Fruit fly (Drosophila melanogaster): ENCODE measurements around the gene pHCl-2.

pHCl-2 gene

dm6 chr3R:31285791-31286190 is 19.4 kb downstream of the pHCl-2 start:
- TF ChIP-seq insv (optimal IDR thresholded peaks at IDR 0.05) = no peak
- no peak for TF ChIP-seq Myc (optimal IDR thresholded peaks at IDR 0.05)
- no peak for TF ChIP-seq ttk (optimal IDR thresholded peaks at IDR 0.05)
- no peak for TF ChIP-seq Sin3A (optimal IDR thresholded peaks at IDR 0.05)
- TF ChIP-seq h (optimal IDR thresholded peaks at IDR 0.05) = no peak
- no peak for TF ChIP-seq psq (optimal IDR thresholded peaks at IDR 0.05)

DNA sequence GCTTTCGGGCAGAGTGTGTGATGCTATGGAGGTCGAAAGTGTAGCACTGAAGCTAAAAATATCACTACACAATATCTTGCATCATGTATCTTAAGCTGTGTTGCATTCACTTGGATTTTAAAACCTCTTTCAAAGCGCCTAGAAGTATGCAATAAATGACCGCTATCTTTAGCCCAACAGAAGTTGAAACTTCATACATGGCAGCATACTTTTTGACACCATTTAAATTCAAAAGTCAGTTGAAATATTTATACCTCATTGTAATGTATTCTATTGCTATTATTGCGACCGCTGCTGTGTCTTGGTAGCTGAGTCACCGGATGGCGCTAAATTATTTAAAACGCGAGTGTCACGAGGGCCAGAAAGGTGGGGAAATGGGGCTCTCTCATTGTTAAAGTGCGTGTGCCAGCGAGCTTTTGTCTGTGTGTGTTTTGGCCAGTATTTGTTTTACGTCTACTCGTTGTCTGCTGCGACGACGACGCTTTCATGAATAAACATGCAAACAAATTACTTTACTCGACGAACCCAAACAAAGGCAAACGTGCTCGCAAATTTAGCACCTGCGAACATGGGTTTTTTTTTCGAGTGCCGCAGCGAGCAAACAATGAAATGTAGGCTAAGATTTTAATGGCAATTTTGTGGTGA is 34.3 kb downstream of the pHCl-2 start:
- TF ChIP-seq insv (optimal IDR thresholded peaks at IDR 0.05) (no peak), psq (optimal IDR thresholded peaks at IDR 0.05) (no peak), Sin3A (optimal IDR thresholded peaks at IDR 0.05) (no peak), ttk (optimal IDR thresholded peaks at IDR 0.05) (no peak), h (optimal IDR thresholded peaks at IDR 0.05) (no peak), Myc (optimal IDR thresholded peaks at IDR 0.05) (no peak)

DNA sequence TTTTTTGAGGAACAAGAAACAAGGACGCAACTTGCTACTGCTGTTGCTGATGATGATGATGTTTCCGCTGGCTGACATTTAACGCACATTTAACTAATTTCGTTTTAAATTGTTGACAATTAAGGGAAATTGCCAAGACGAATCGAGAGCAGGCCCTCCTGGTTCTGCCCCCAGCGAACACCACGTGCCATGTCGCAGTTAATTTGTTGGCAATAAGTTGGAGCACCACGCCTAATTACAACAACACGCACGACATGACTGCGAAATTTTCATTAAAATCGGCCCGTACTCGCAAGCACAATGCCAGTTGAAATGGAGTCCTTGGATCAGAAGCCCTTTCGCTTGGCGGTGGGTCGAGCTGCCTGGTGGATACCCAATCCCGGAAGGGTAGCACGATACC is 39.8 kb downstream of the pHCl-2 start, which contains the start of gene ppk24:
ppk24 (plus strand) TSS at position 301 of the 400 bp plus-strand sequence.
- TF ChIP-seq Sin3A (optimal IDR thresholded peaks at IDR 0.05) = no peak
- TF ChIP-seq Myc (optimal IDR thresholded peaks at IDR 0.05) = no peak
- TF ChIP-seq insv (optimal IDR thresholded peaks at IDR 0.05) = no peak
- no peak for TF ChIP-seq h (optimal IDR thresholded peaks at IDR 0.05)
- TF ChIP-seq ttk (optimal IDR thresholded peaks at IDR 0.05) = no peak
- no peak for TF ChIP-seq psq (optimal IDR thresholded peaks at IDR 0.05)

dm6 chr3R:31263934-31264333 is 41.2 kb downstream of the pHCl-2 start:
- TF ChIP-seq psq (optimal IDR thresholded peaks at IDR 0.05) = no peak
- TF ChIP-seq Myc (optimal IDR thresholded peaks at IDR 0.05) = no peak
- no peak for TF ChIP-seq Sin3A (optimal IDR thresholded peaks at IDR 0.05)
- TF ChIP-seq ttk (optimal IDR thresholded peaks at IDR 0.05) = no peak
- TF ChIP-seq insv (optimal IDR thresholded peaks at IDR 0.05) = no peak
- TF ChIP-seq h (optimal IDR thresholded peaks at IDR 0.05) = no peak

DNA sequence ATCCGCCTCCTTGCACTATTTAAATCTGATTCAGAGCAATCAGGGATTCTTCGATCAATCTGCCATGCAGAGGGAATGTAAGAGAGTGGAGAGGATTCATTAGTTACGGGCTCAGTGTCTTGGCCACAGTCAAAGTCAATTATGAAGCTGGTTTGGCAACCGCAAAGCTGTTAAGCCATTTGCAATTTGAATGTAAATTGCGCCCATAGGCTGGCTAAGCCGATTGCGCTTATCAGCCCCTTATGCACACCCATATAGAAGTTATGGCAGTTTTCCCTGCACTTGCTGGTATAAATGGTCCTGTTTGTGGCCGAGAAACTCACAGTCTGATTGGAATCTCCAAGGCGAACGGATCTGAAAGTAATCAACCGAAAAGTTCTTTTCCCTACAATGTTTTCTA is 42.9 kb downstream of the pHCl-2 start, which contains the start of gene CAH5:
CAH5 (plus strand) TSS at position 301 of the 400 bp plus-strand sequence.
- TF ChIP-seq Myc (optimal IDR thresholded peaks at IDR 0.05) (no peak), ttk (optimal IDR thresholded peaks at IDR 0.05) (no peak), h (optimal IDR thresholded peaks at IDR 0.05) (no peak), psq (optimal IDR thresholded peaks at IDR 0.05) (no peak), insv (optimal IDR thresholded peaks at IDR 0.05) (no peak), Sin3A (optimal IDR thresholded peaks at IDR 0.05) (no peak)

DNA sequence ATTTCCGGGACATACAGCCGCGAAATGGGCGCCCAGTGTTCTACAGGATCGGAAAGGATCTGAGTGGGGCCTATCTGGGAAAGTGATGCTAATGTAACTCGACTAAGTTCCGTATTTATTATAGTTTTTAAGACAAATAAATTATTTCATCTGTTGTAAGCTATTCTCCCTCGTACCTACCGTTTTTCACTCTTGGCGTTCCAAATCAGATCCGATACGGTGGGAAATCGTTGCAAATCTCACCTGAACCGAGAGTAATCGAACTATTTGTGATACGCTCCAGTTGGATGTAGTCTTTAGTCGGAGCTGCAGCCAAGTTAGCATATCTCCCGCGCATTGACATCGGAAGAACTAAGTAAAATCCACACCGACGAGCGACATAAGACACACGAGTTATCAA is 45.2 kb downstream of the pHCl-2 start, which contains the start of gene CAH16:
CAH16 (plus strand) TSS at position 301 of the 400 bp plus-strand sequence.
- TF ChIP-seq Myc (optimal IDR thresholded peaks at IDR 0.05) = no peak
- no peak for TF ChIP-seq insv (optimal IDR thresholded peaks at IDR 0.05)
- no peak for TF ChIP-seq Sin3A (optimal IDR thresholded peaks at IDR 0.05)
- TF ChIP-seq ttk (optimal IDR thresholded peaks at IDR 0.05) = no peak
- TF ChIP-seq psq (optimal IDR thresholded peaks at IDR 0.05) = no peak
- no peak for TF ChIP-seq h (optimal IDR thresholded peaks at IDR 0.05)

DNA sequence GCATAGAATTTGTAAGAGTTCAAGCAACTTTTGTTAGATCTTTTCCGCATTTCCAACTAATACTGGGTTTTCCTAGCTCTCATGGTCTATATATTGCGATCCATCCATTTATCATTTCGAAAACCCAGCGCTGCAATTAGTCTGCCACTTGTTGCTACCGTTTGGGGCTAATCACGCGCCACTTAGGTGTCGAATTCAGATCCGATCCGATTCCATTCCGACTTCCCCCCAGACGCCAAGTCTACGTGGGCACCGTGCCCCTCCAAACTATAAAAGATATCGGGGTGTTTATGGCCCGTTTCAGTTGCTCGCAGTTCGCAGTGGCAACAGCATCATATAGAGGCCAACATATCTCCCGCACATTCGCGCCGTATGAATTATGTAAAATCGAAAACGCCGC is 47.9 kb downstream of the pHCl-2 start, which contains the start of gene CAH6:
CAH6 (plus strand) TSS at position 301 of the 400 bp plus-strand sequence.
- TF ChIP-seq ttk (optimal IDR thresholded peaks at IDR 0.05) (no peak), psq (optimal IDR thresholded peaks at IDR 0.05) (no peak), h (optimal IDR thresholded peaks at IDR 0.05) (no peak), Sin3A (optimal IDR thresholded peaks at IDR 0.05) (no peak), Myc (optimal IDR thresholded peaks at IDR 0.05) (no peak), insv (optimal IDR thresholded peaks at IDR 0.05) (no peak)

DNA sequence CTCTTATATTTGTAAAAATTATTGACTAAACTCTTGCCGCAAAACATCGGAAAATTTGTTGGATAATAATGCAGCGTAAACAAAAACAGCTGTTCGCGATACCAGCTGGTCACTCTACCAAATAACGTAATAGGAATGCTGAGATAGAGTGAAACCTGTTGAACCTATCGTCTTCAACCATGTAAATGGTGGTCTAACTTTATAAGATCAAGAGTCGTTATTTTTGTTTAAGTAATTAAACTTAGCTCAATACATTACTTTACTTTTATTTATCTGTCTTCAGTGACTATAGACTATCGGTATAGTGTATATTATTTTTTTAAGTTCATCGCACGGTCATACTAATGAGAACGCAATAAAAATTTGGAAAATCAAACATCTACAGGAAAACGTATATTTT is 50.4 kb downstream of the pHCl-2 start, which contains the start of the genes CG1750 and spn-F:
CG1750 (minus strand) TSS at position 93 of the 400 bp plus-strand sequence.
spn-F (plus strand) TSS at position 320 of the 400 bp plus-strand sequence.
- TF ChIP-seq Sin3A (optimal IDR thresholded peaks at IDR 0.05) = no peak
- no peak for TF ChIP-seq ttk (optimal IDR thresholded peaks at IDR 0.05)
- TF ChIP-seq psq (optimal IDR thresholded peaks at IDR 0.05) = no peak
- TF ChIP-seq h (optimal IDR thresholded peaks at IDR 0.05) = no peak
- TF ChIP-seq Myc (optimal IDR thresholded peaks at IDR 0.05) = no peak
- no peak for TF ChIP-seq insv (optimal IDR thresholded peaks at IDR 0.05)

- TF ChIP-seq psq (optimal IDR thresholded peaks at IDR 0.05) (no peak), insv (optimal IDR thresholded peaks at IDR 0.05) (no peak), ttk (optimal IDR thresholded peaks at IDR 0.05) (no peak), Sin3A (optimal IDR thresholded peaks at IDR 0.05) (no peak), Myc (optimal IDR thresholded peaks at IDR 0.05) (no peak), h (optimal IDR thresholded peaks at IDR 0.05) (no peak)
These were observed 52.9 kb downstream of the pHCl-2 start, which contains the start of the genes qless and mRpL32 for dm6 chr3R:31252093-31252962. Gene qless (minus strand): TSS chr3R:31252608. Gene mRpL32 (plus strand): TSS chr3R:31252872.

DNA sequence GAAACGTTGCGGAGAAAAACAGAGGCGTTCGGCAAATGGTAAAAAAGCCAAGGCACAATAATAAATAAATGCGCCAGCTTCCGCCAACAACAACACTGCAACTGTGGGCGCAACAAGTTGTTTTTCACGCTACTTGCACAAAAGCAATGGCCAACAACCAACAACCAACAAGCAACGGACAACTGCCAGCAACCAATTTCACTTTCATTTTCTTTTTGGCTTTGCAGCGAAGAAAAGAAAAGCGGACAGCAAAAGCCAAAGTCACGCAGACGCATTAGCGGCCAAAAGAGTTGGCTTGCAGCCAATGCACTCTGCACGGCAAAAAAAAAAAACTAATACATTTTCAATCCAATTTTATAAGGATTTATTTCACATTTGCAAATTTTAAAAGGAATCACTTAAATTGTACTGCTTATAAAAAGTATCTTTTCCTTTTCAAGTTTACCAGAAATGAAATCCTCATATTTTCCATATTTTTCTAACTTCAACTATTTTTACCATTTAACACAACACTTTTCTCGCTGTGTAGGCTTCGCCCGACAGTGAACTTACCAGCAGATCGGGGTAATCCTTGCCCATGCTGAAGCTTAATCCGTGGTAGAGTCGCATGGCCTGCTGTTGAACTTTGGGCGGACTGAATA is 53.9 kb downstream of the pHCl-2 start:
- TF ChIP-seq Myc (optimal IDR thresholded peaks at IDR 0.05) (no peak), ttk (optimal IDR thresholded peaks at IDR 0.05) (no peak), psq (optimal IDR thresholded peaks at IDR 0.05) (no peak), insv (optimal IDR thresholded peaks at IDR 0.05) (no peak), h (optimal IDR thresholded peaks at IDR 0.05) (no peak), Sin3A (optimal IDR thresholded peaks at IDR 0.05) (no peak)

Measured in Kc167 (cell line).